Fruit fly (Drosophila melanogaster): ENCODE data around the gene CG2256.

CG2256 gene

DNA sequence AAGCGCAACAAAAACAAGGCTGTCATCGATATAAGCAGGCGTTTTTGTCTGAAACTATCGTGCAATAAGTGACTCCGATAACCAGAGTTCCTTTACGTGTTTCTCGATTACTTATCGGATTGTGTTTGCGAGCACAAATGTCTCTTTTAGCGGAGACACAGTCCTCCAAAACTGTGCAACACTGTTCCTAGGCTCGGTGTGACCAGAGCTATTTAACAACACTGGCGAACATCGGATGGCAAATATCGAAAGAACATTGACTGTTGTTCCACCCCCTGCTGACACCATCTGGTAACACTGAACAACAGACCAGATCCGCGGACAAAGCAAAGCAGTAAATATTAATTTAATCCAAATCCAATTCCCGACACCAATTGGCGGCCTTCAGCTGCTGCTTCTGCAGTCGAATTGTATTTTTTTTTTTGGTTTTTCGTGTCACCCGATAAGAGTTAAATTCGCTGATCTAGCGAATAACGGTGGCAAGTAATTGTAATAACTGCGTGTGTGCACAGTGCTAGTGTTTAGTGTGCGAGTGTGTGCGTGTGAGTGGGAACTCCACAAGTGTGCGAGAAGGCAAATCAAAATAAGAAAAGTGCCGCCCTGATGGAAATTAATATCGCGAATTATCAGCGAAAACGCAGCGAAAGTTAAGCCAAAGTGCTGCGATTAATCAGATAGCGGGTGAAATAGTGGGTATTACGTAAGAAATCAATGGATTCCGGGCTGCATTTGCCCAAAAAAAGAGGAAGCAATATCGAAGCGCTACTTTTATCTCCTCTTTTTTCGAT lies 25.4 kb downstream of the CG2256 start, which contains the start of gene mys (continued):
- TF ChIP-seq dl (GFP tag; optimal IDR thresholded peaks at IDR 0.05; ENCODE audit: insufficient read depth in 1 of 2, partially characterized antibody in 2 of 2) (no peak), Myc (optimal IDR thresholded peaks at IDR 0.05) (peak; percentile 11), Dfd (GFP tag; optimal IDR thresholded peaks at IDR 0.05) (no peak), Abd-B (GFP tag; optimal IDR thresholded peaks at IDR 0.05) (no peak), fru (GFP tag; optimal IDR thresholded peaks at IDR 0.05) (peak; percentile 55)

DNA sequence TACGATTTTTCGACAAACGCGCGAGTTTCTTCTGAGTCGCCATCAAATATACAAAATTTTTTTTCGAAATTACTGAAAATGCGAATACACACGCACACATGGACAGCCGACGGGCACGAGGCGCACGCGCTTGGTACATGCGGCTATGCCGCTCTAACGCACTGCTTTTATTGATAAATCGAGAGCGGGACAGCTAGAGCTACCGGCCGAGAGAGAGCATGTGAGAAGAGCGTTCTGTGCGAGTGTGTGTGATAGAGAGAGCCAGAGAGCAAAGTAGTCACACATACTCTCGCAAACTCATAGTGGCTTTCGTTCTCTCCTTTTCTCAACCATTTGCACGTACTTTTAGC lies 26.1 kb downstream of the CG2256 start:
- TF ChIP-seq pan (optimal IDR thresholded peaks at IDR 0.05) (no peak), N (GFP tag; optimal IDR thresholded peaks at IDR 0.05) (peak; percentile 99), Myc (optimal IDR thresholded peaks at IDR 0.05) (no peak), Sp1 (GFP tag; optimal IDR thresholded peaks at IDR 0.05) (peak; percentile 34), Hr78 (GFP tag; optimal IDR thresholded peaks at IDR 0.05) (peak; percentile 65), Hr83 (GFP tag; optimal IDR thresholded peaks at IDR 0.05; ENCODE audit: poor library complexity, severe bottlenecking) (peak; percentile 29), HLH106 (tag; optimal IDR thresholded peaks at IDR 0.05) (no peak), h (GFP tag; optimal IDR thresholded peaks at IDR 0.05) (peak; percentile 91), sage (GFP tag; optimal IDR thresholded peaks at IDR 0.05) (peak; percentile 23), jim (GFP tag; optimal IDR thresholded peaks at IDR 0.05) (no peak), dsf (GFP tag; optimal IDR thresholded peaks at IDR 0.05; ENCODE audit: borderline replicate concordance) (no peak), dl (GFP tag; optimal IDR thresholded peaks at IDR 0.05; ENCODE audit: insufficient read depth in 1 of 2, partially characterized antibody in 2 of 2) (peak; percentile 91 to 92), CrebA (GFP tag; optimal IDR thresholded peaks at IDR 0.05; ENCODE audit: borderline replicate concordance) (peak; percentile 50), Vsx2 (GFP tag; optimal IDR thresholded peaks at IDR 0.05; ENCODE audit: partially characterized antibody) (peak; percentile 84), fru (GFP tag; optimal IDR thresholded peaks at IDR 0.05) (peak; percentile 33), Dif (GFP tag; optimal IDR thresholded peaks at IDR 0.05; ENCODE audit: partially characterized antibody) (peak; percentile 93), Abd-B (GFP tag; optimal IDR thresholded peaks at IDR 0.05) (peak; percentile 50), br (GFP tag; optimal IDR thresholded peaks at IDR 0.05) (no peak), CG9705 (GFP tag; optimal IDR thresholded peaks at IDR 0.05) (no peak), woc (GFP tag; optimal IDR thresholded peaks at IDR 0.05) (no peak), psq (GFP tag; optimal IDR thresholded peaks at IDR 0.05) (no peak)

DNA sequence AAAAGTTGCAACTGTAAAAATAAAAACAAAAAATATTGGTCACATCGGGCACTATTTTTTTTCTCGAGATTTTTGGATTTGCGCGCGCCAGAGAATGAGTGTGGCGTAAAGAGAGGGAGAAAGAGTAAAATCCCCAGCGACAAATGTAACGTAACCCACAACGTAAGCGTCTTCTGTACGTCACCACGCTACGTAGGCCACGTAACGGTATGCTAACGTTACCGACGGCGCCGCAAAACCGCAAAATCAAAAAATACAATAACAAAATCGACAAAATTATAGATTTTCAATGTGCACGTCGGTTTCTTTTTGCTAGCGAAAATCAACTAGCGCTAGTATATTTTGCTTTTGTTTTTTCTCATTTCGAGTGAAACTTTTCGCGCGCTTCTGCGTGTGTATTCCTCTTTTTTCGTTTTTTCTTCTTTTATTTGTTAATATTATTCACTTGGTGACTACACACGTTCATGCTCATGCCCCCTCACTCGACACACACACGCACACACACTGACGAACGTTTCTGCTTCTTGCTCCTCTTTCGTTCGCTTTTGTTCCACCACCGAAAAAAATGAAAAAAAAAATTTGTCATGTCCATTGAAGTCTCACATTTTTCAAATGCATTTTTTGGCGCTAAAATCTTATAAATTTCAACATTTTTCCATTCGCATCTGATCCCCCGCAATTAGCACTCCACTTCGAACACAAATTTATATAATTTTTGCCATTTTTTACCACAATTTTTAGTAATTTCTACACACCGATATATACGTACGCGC lies 26.7 kb downstream of the CG2256 start:
- peak; percentile 92 for TF ChIP-seq fru (GFP tag; optimal IDR thresholded peaks at IDR 0.05)
- TF ChIP-seq OdsH (GFP tag; optimal IDR thresholded peaks at IDR 0.05): no peak
- peak; percentile 72 for TF ChIP-seq psq (GFP tag; optimal IDR thresholded peaks at IDR 0.05)
- no peak for TF ChIP-seq CG32264 (GFP tag; optimal IDR thresholded peaks at IDR 0.05)
- no peak for TF ChIP-seq usp (GFP tag; optimal IDR thresholded peaks at IDR 0.05)
- no peak for TF ChIP-seq Hr83 (GFP tag; optimal IDR thresholded peaks at IDR 0.05; ENCODE audit: poor library complexity, severe bottlenecking)
- TF ChIP-seq sv (GFP tag; optimal IDR thresholded peaks at IDR 0.05): no peak
- no peak for TF ChIP-seq pan (optimal IDR thresholded peaks at IDR 0.05)
- TF ChIP-seq Mio (GFP tag; optimal IDR thresholded peaks at IDR 0.05): no peak
- peak; percentile 83 for TF ChIP-seq jim (GFP tag; optimal IDR thresholded peaks at IDR 0.05)
- TF ChIP-seq brk (GFP tag; optimal IDR thresholded peaks at IDR 0.05): no peak
- TF ChIP-seq Rel (GFP tag; optimal IDR thresholded peaks at IDR 0.05): no peak
- TF ChIP-seq Rel (tag; optimal IDR thresholded peaks at IDR 0.05): peak; percentile 11
- TF ChIP-seq Abd-B (GFP tag; optimal IDR thresholded peaks at IDR 0.05): no peak
- TF ChIP-seq woc (GFP tag; optimal IDR thresholded peaks at IDR 0.05): no peak

DNA sequence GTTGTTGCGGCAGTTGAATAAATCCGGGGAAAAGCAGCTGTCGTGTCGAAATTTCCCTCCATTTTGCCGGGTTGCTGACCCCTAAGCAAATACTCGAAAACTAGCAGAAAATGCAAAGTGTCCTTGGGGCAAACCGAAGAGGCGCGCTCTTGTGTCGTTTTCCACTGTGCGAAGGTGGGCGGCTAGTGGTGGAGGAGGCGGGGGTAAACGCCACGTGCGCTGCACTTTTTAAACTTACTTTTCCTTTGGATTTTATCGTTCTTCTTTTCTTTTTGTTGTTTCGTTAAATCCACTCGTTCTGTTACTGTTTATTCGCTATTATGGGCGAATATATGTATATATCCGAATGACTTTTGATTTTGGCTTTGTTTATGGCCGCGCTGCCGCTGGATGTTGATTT lies 27.4 kb downstream of the CG2256 start:
- TF ChIP-seq foxo (GFP tag; optimal IDR thresholded peaks at IDR 0.05) (no peak), sv (GFP tag; optimal IDR thresholded peaks at IDR 0.05) (no peak), lola (GFP tag; optimal IDR thresholded peaks at IDR 0.05) (no peak), woc (GFP tag; optimal IDR thresholded peaks at IDR 0.05) (no peak), brk (GFP tag; optimal IDR thresholded peaks at IDR 0.05) (no peak), OdsH (GFP tag; optimal IDR thresholded peaks at IDR 0.05) (no peak), CG9705 (GFP tag; optimal IDR thresholded peaks at IDR 0.05) (no peak), Hr78 (GFP tag; optimal IDR thresholded peaks at IDR 0.05) (no peak), Abd-B (GFP tag; optimal IDR thresholded peaks at IDR 0.05) (no peak), dl (GFP tag; optimal IDR thresholded peaks at IDR 0.05; ENCODE audit: insufficient read depth in 1 of 2, partially characterized antibody in 2 of 2) (no peak), pan (optimal IDR thresholded peaks at IDR 0.05) (no peak), Hr83 (GFP tag; optimal IDR thresholded peaks at IDR 0.05; ENCODE audit: poor library complexity, severe bottlenecking) (no peak), GATAd (GFP tag; optimal IDR thresholded peaks at IDR 0.05) (no peak), Dfd (GFP tag; optimal IDR thresholded peaks at IDR 0.05) (no peak), Myc (optimal IDR thresholded peaks at IDR 0.05) (no peak), N (GFP tag; optimal IDR thresholded peaks at IDR 0.05) (no peak), rgr (GFP tag; optimal IDR thresholded peaks at IDR 0.05) (no peak), CG32264 (GFP tag; optimal IDR thresholded peaks at IDR 0.05) (no peak), ey (GFP tag; optimal IDR thresholded peaks at IDR 0.05) (no peak), dsf (GFP tag; optimal IDR thresholded peaks at IDR 0.05; ENCODE audit: borderline replicate concordance) (no peak)
